Fruit fly (Drosophila melanogaster) whole organism, embryonic: ENCODE data around the gene CG31249.

Experiments
- Atf3 ChIP-seq: fragments of 200-800 bp; sonication (Bioruptor generic); optimal IDR thresholded peaks from 3 replicates; lab custom pipeline; 2016; ENCODE audit warnings: missing biosample characterization, missing genetic modification characterization
- Bdp1 ChIP-seq: fragments of 200-800 bp; sonication (Bioruptor generic); optimal IDR thresholded peaks from 3 replicates; lab custom pipeline; 2016; ENCODE audit warnings: missing biosample characterization, missing genetic modification characterization
- CG10462 ChIP-seq: fragments of 200-800 bp; sonication (Bioruptor generic); optimal IDR thresholded peaks from 2 replicates; lab custom pipeline; 2016; ENCODE audit warnings: missing biosample characterization, missing genetic modification characterization
- CG11247 ChIP-seq: fragments of 200-800 bp; sonication (Bioruptor generic); IDR thresholded peaks from 2 replicates; pipeline ENCODE4 v1.3.6; 2022; ENCODE audit warnings: missing biosample characterization, missing genetic modification characterization
- CG12155 ChIP-seq: fragments of 200-800 bp; sonication (Bioruptor generic); optimal IDR thresholded peaks from 3 replicates; lab custom pipeline; 2016; ENCODE audit warnings: missing biosample characterization, missing genetic modification characterization
- CG13296 ChIP-seq: fragments of 200-800 bp; sonication (Bioruptor generic); optimal IDR thresholded peaks from 3 replicates; lab custom pipeline; 2018; ENCODE audit warnings: missing biosample characterization, mild to moderate bottlenecking, missing genetic modification characterization
- CG17186 ChIP-seq: fragments of 200-800 bp; sonication (Bioruptor generic); optimal IDR thresholded peaks from 3 replicates; lab custom pipeline; 2017; ENCODE audit warnings: missing biosample characterization, missing genetic modification reagents, missing genetic modification characterization
- CG17802 ChIP-seq: fragments of 200-800 bp; sonication (Bioruptor generic); optimal IDR thresholded peaks from 2 replicates; lab custom pipeline; 2018; ENCODE audit warnings: missing biosample characterization, mild to moderate bottlenecking, missing genetic modification characterization, moderate library complexity
- CG1792 ChIP-seq: fragments of 200-800 bp; sonication (Bioruptor generic); optimal IDR thresholded peaks from 2 replicates; lab custom pipeline; 2016; ENCODE audit warnings: missing biosample characterization, missing genetic modification characterization
- CG1832 ChIP-seq: fragments of 200-800 bp; sonication (Bioruptor generic); optimal IDR thresholded peaks from 2 replicates; lab custom pipeline; 2017; ENCODE audit warnings: missing biosample characterization, mild to moderate bottlenecking, missing genetic modification characterization, inconsistent platforms
- CG30020 ChIP-seq: fragments of 200-800 bp; optimal IDR thresholded peaks from 2 replicates; lab custom pipeline; 2019; ENCODE audit warnings: missing biosample characterization, mild to moderate bottlenecking, missing genetic modification characterization, moderate library complexity
- CG31365 ChIP-seq: fragments of 200-800 bp; sonication (Bioruptor generic); optimal IDR thresholded peaks from 2 replicates; lab custom pipeline; 2018; ENCODE audit warnings: missing biosample characterization, mild to moderate bottlenecking, missing genetic modification characterization
- CG42726 ChIP-seq: fragments of 200-800 bp; sonication (Bioruptor generic); IDR thresholded peaks from 2 replicates; pipeline ENCODE4 v1.3.6; 2022; ENCODE audit warnings: missing biosample characterization, missing genetic modification characterization; ENCODE audit not compliant: partially characterized antibody
- CG4360 ChIP-seq: fragments of 200-800 bp; sonication (Bioruptor generic); IDR thresholded peaks from 2 replicates; pipeline ENCODE4 v1.3.6; 2022; ENCODE audit warnings: missing biosample characterization, missing genetic modification characterization
- CG5245 ChIP-seq: fragments of 200-800 bp; sonication (Bioruptor generic); optimal IDR thresholded peaks from 3 replicates; lab custom pipeline; 2016; ENCODE audit warnings: missing biosample characterization, missing genetic modification characterization
- CG9932 ChIP-seq: fragments of 200-800 bp; sonication (Bioruptor generic); IDR thresholded peaks from 2 replicates; pipeline ENCODE4 v1.3.6; 2022; ENCODE audit warnings: missing biosample characterization, missing genetic modification characterization
- Ets65A ChIP-seq: fragments of 200-800 bp; sonication (Bioruptor generic); peaks from one replicate; lab custom pipeline; 2016; ENCODE audit warnings: missing biosample characterization, missing genetic modification characterization
- H2.0 ChIP-seq: fragments of 200-800 bp; sonication (Bioruptor generic); IDR thresholded peaks from 2 replicates; pipeline ENCODE4 v1.3.6; 2022; ENCODE audit warnings: missing biosample characterization, missing genetic modification characterization
- Hey ChIP-seq: fragments of 200-800 bp; sonication (Bioruptor generic); optimal IDR thresholded peaks from 3 replicates; lab custom pipeline; 2018; ENCODE audit warnings: missing biosample characterization, mild to moderate bottlenecking, missing genetic modification characterization
- Neu2 ChIP-seq: fragments of 200-800 bp; sonication (Bioruptor generic); optimal IDR thresholded peaks from 3 replicates; lab custom pipeline; 2016; ENCODE audit warnings: missing biosample characterization, missing genetic modification characterization, borderline replicate concordance
- Nf-YB ChIP-seq: fragments of 200-800 bp; sonication (Bioruptor generic); optimal IDR thresholded peaks from 3 replicates; lab custom pipeline; 2019; ENCODE audit warnings: missing biosample characterization, mild to moderate bottlenecking, missing genetic modification characterization, moderate library complexity
- Nf-YC ChIP-seq: fragments of 200-800 bp; optimal IDR thresholded peaks from 3 replicates; lab custom pipeline; 2019; ENCODE audit warnings: missing biosample characterization, mild to moderate bottlenecking, missing genetic modification characterization, moderate library complexity
- Pdp1 ChIP-seq, 2 experiments: fragments of 200-800 bp; sonication (Bioruptor generic); optimal IDR thresholded peaks; 3 replicates each; lab custom pipeline; 2016; ENCODE audit warnings: missing biosample characterization in 2 of 2, missing genetic modification characterization in 2 of 2, mild to moderate bottlenecking in 1 of 2, moderate library complexity in 1 of 2
- Ptx1 ChIP-seq: fragments of 200-800 bp; sonication (Bioruptor generic); IDR thresholded peaks from 2 replicates; pipeline ENCODE4 v1.3.6; 2022; ENCODE audit warnings: missing biosample characterization, missing genetic modification characterization
- Side ChIP-seq: fragments of 200-800 bp; sonication (Bioruptor generic); optimal IDR thresholded peaks from 2 replicates; lab custom pipeline; 2016; ENCODE audit warnings: missing biosample characterization, missing genetic modification characterization
- Sry-β ChIP-seq: fragments of 200-800 bp; sonication (Bioruptor generic); optimal IDR thresholded peaks from 2 replicates; lab custom pipeline; 2018; ENCODE audit warnings: missing biosample characterization, mild to moderate bottlenecking, missing genetic modification characterization, moderate library complexity
- Sry-δ ChIP-seq: fragments of 200-800 bp; sonication (Bioruptor generic); optimal IDR thresholded peaks from 2 replicates; lab custom pipeline; 2016; ENCODE audit warnings: missing biosample characterization, missing genetic modification characterization
- bcd ChIP-seq: fragments of 200-800 bp; sonication (Bioruptor generic); optimal IDR thresholded peaks from 2 replicates; lab custom pipeline; 2017; ENCODE audit warnings: missing biosample characterization, mild to moderate bottlenecking, missing genetic modification characterization
- bowl ChIP-seq: fragments of 200-800 bp; sonication (Bioruptor generic); IDR thresholded peaks from 2 replicates; pipeline ENCODE4 v1.3.6; 2022; ENCODE audit warnings: missing biosample characterization, missing genetic modification characterization
- cg ChIP-seq: fragments of 200-800 bp; sonication (Bioruptor generic); optimal IDR thresholded peaks from 3 replicates; lab custom pipeline; 2019; ENCODE audit warnings: missing biosample characterization, mild to moderate bottlenecking, missing genetic modification characterization, moderate library complexity
- corto ChIP-seq: fragments of 200-800 bp; sonication (Bioruptor generic); optimal IDR thresholded peaks from 2 replicates; lab custom pipeline; 2016; ENCODE audit warnings: missing biosample characterization, mild to moderate bottlenecking, missing genetic modification characterization, moderate library complexity
- eve ChIP-seq, 2 experiments: fragments of >200 bp; optimal IDR thresholded peaks; 2 replicates each; lab custom pipeline; 2017; ENCODE audit warnings: missing biosample characterization in 2 of 2, missing genetic modification characterization in 2 of 2
- ewg ChIP-seq: fragments of 200-800 bp; sonication (Bioruptor generic); optimal IDR thresholded peaks from 3 replicates; lab custom pipeline; 2017; ENCODE audit warnings: mild to moderate bottlenecking, missing biosample characterization, missing genetic modification reagents, missing genetic modification characterization
- eyg ChIP-seq: fragments of 200-800 bp; sonication (Bioruptor generic); optimal IDR thresholded peaks from 3 replicates; lab custom pipeline; 2016; ENCODE audit warnings: missing biosample characterization, missing genetic modification characterization
- fru ChIP-seq: fragments of >200 bp; optimal IDR thresholded peaks from 2 replicates; lab custom pipeline; 2017
- hth ChIP-seq: fragments of >200 bp; optimal IDR thresholded peaks from 2 replicates; lab custom pipeline; 2017; ENCODE audit warnings: inconsistent platforms
- nerfin-2 ChIP-seq: fragments of 200-800 bp; sonication (Bioruptor generic); IDR thresholded peaks from 2 replicates; pipeline ENCODE4 v1.3.6; 2022; ENCODE audit warnings: missing biosample characterization, missing genetic modification characterization; ENCODE audit not compliant: partially characterized antibody
- nom ChIP-seq: fragments of 200-800 bp; sonication (Bioruptor generic); optimal IDR thresholded peaks from 2 replicates; lab custom pipeline; 2017; ENCODE audit warnings: missing biosample characterization, missing genetic modification characterization, mild to moderate bottlenecking, moderate library complexity, missing genetic modification reagents
- phol ChIP-seq: fragments of 200-800 bp; sonication (Bioruptor generic); optimal IDR thresholded peaks from 3 replicates; lab custom pipeline; 2018; ENCODE audit warnings: missing biosample characterization, mild to moderate bottlenecking, missing genetic modification characterization, moderate library complexity
- pros ChIP-seq: fragments of 200-800 bp; sonication (Bioruptor generic); optimal IDR thresholded peaks from 3 replicates; lab custom pipeline; 2019; ENCODE audit warnings: missing biosample characterization, mild to moderate bottlenecking, missing genetic modification characterization, moderate library complexity
- salm ChIP-seq: fragments of 200-800 bp; sonication (Bioruptor generic); optimal IDR thresholded peaks from 2 replicates; lab custom pipeline; 2018; ENCODE audit warnings: missing biosample characterization, mild to moderate bottlenecking, missing genetic modification characterization
- schlank ChIP-seq: fragments of 200-800 bp; sonication (Bioruptor generic); optimal IDR thresholded peaks from 2 replicates; lab custom pipeline; 2018; ENCODE audit warnings: missing biosample characterization, mild to moderate bottlenecking, missing genetic modification characterization
- sisA ChIP-seq: fragments of 200-800 bp; sonication (Bioruptor generic); IDR thresholded peaks from 2 replicates; pipeline ENCODE4 v1.3.6; 2022; ENCODE audit warnings: missing biosample characterization, missing genetic modification characterization
- slbo ChIP-seq: fragments of 200-800 bp; sonication (Bioruptor generic); IDR thresholded peaks from 2 replicates; pipeline ENCODE4 v1.3.6; 2022; ENCODE audit warnings: missing biosample characterization, missing genetic modification characterization
- sna ChIP-seq: fragments of 200-800 bp; sonication (Bioruptor generic); IDR thresholded peaks from 2 replicates; pipeline ENCODE4 v1.3.6; 2022; ENCODE audit warnings: missing biosample characterization, missing genetic modification characterization; ENCODE audit not compliant: partially characterized antibody
- tgo ChIP-seq: fragments of 200-800 bp; sonication (Bioruptor generic); IDR thresholded peaks from 3 replicates; pipeline ENCODE4 v1.3.6; 2022; ENCODE audit warnings: missing biosample characterization, missing genetic modification characterization
- trem ChIP-seq: fragments of 200-800 bp; optimal IDR thresholded peaks from 3 replicates; lab custom pipeline; 2019; ENCODE audit warnings: missing biosample characterization, mild to moderate bottlenecking, missing genetic modification characterization, moderate library complexity
- tup ChIP-seq: fragments of 200-800 bp; sonication (Bioruptor generic); optimal IDR thresholded peaks from 2 replicates; lab custom pipeline; 2016; ENCODE audit warnings: missing biosample characterization, mild to moderate bottlenecking, missing genetic modification characterization, moderate library complexity
- vvl ChIP-seq: fragments of 200-800 bp; sonication (Bioruptor generic); IDR thresholded peaks from 2 replicates; pipeline ENCODE4 v1.3.6; 2022; ENCODE audit warnings: missing biosample characterization, missing genetic modification characterization
- zen2 ChIP-seq: fragments of 200-800 bp; sonication (Bioruptor generic); IDR thresholded peaks from 3 replicates; pipeline ENCODE4 v1.3.6; 2022; ENCODE audit warnings: missing biosample characterization, missing genetic modification characterization; ENCODE audit not compliant: partially characterized antibody

Gene CG31249

dm6 chr3R:17666797-17667156 is 20.1 kb downstream of the CG31249 start:
- TF ChIP-seq CG5245 (GFP tag; lab: Kevin White, UChicago): no peak
- TF ChIP-seq Ets65A: peak; percentile 78
- TF ChIP-seq Sry-δ (GFP tag; lab: Kevin White, UChicago): no peak
- TF ChIP-seq nerfin-2: no peak
- TF ChIP-seq CG17186 (GFP tag; lab: Kevin White, UChicago): no peak
- TF ChIP-seq phol (tag; lab: Kevin White, UChicago): peak; percentile 54
- TF ChIP-seq sna: no peak
- TF ChIP-seq zen2: no peak
- TF ChIP-seq Nf-YC (tag; lab: Kevin White, UChicago): peak; percentile 8

dm6 chr3R:17666061-17666796 is 20.6 kb downstream of the CG31249 start:
- TF ChIP-seq CG11247 (GFP tag; lab: Robert Waterston, UW) (no peak), corto (no peak), CG9932 (GFP tag; lab: Robert Waterston, UW) (no peak), CG12155 (GFP tag; lab: Kevin White, UChicago) (no peak), eve (GFP tag; optimal IDR thresholded peaks at IDR 0.05; lab: Kevin White, UChicago) (no peak), tgo (no peak), ewg (GFP tag; lab: Kevin White, UChicago) (peak; percentile 49), CG42726 (no peak), Side (GFP tag; lab: Kevin White, UChicago) (no peak), pros (GFP tag; lab: Kevin White, UChicago) (peak; percentile 32), slbo (GFP tag; lab: Robert Waterston, UW) (no peak), vvl (GFP tag; lab: Robert Waterston, UW) (no peak), cg (GFP tag; lab: Kevin White, UChicago) (peak; percentile 41), CG10462 (peak; percentile 55), CG30020 (tag; lab: Kevin White, UChicago) (no peak), H2.0 (GFP tag; lab: Robert Waterston, UW) (no peak), sisA (GFP tag; lab: Robert Waterston, UW) (no peak), bowl (GFP tag; lab: Robert Waterston, UW) (no peak), CG1792 (GFP tag; lab: Kevin White, UChicago) (no peak), CG31365 (no peak), CG4360 (GFP tag; lab: Robert Waterston, UW) (peak; percentile 84; the same call in 1 of the 2 replicates), Pdp1 (GFP tag; optimal IDR thresholded peaks at IDR 0.05; lab: Kevin White, UChicago) (no peak), Hey (no peak), Neu2 (GFP tag; lab: Kevin White, UChicago) (no peak), Bdp1 (GFP tag; lab: Kevin White, UChicago) (no peak), salm (tag; lab: Kevin White, UChicago) (no peak), bcd (GFP tag; lab: Kevin White, UChicago) (no peak), eyg (no peak), CG1832 (GFP tag; lab: Kevin White, UChicago) (peak; percentile 33), schlank (tag; lab: Kevin White, UChicago) (no peak), Atf3 (no peak), tup (GFP tag; lab: Kevin White, UChicago) (no peak), nom (GFP tag; lab: Kevin White, UChicago) (no peak), trem (tag; lab: Kevin White, UChicago) (no peak), Ptx1 (GFP tag; lab: Robert Waterston, UW) (no peak), fru (lab: Kevin White, UChicago) (no peak), CG17802 (no peak), Nf-YB (GFP tag; lab: Kevin White, UChicago) (peak; percentile 95), CG13296 (GFP tag; lab: Kevin White, UChicago) (no peak), hth (lab: Kevin White, UChicago) (no peak), Sry-β (GFP tag; lab: Kevin White, UChicago) (no peak)
